Worm (Caenorhabditis elegans): ENCODE results near the gene Y71H2AM.29.

- TF ChIP-seq mep-1 (tag; optimal IDR thresholded peaks at IDR 0.05) (no peak), daf-12 (tag; optimal IDR thresholded peaks at IDR 0.05) (no peak), aly-2 (tag; optimal IDR thresholded peaks at IDR 0.05) (no peak), unc-62 (GFP tag; optimal IDR thresholded peaks at IDR 0.05 in 1 of 2) (no peak), unc-62 (tag; optimal IDR thresholded peaks at IDR 0.05) (no peak), jun-1 (tag; optimal IDR thresholded peaks at IDR 0.05) (no peak), zip-11 (GFP tag; IDR thresholded peaks at IDR 0.05) (no peak)
Measured at ce11 chrIII:2832483-2832882, at the start of gene Y71H2AM.29.

Data from whole organism, L4 larva.